Fruit fly (Drosophila melanogaster) Kc167 (cell line): ENCODE measurements around the gene CG31624.

Experiments
- Sin3A ChIP-seq: fragments of >200 bp; optimal IDR thresholded peaks from 2 replicates; lab custom pipeline; 2018; ENCODE audit warnings: missing external identifiers
- ttk ChIP-seq: sonication (Bioruptor generic); optimal IDR thresholded peaks from 2 replicates; lab custom pipeline; 2017; ENCODE audit warnings: missing external identifiers

dm6 chr2L:21178436-21179216 lies 21.5 kb downstream of the CG31624 start:
- no peak for TF ChIP-seq ttk
- no peak for TF ChIP-seq Sin3A (lab: Kevin White, UChicago)
